Fruit fly (Drosophila melanogaster) whole organism, pupa: Measurements from ENCODE around the gene HDAC1.

Experiments used
- CG10348 ChIP-seq: fragments of 200-800 bp; sonication (Bioruptor generic); IDR thresholded peaks from 2 replicates; pipeline ENCODE4 v1.3.6; 2022; ENCODE audit warnings: missing biosample characterization, missing genetic modification characterization
- CG17806 ChIP-seq: fragments of 200-800 bp; sonication (Bioruptor generic); optimal IDR thresholded peaks from 2 replicates; lab custom pipeline; 2018; ENCODE audit warnings: missing biosample characterization, mild to moderate bottlenecking, missing genetic modification characterization, moderate library complexity
- CG4496 ChIP-seq: fragments of 200-800 bp; sonication (Bioruptor generic); IDR thresholded peaks from 3 replicates; pipeline ENCODE4 v1.3.6; 2022; ENCODE audit warnings: missing biosample characterization, missing genetic modification characterization
- CG8159 ChIP-seq: fragments of 200-800 bp; sonication (Bioruptor generic); optimal IDR thresholded peaks from 3 replicates; lab custom pipeline; 2018; ENCODE audit warnings: missing biosample characterization, mild to moderate bottlenecking, missing genetic modification characterization, moderate library complexity
- D1 ChIP-seq: fragments of 200-800 bp; sonication (Bioruptor generic); optimal IDR thresholded peaks from 2 replicates; lab custom pipeline; 2018; ENCODE audit warnings: missing biosample characterization, mild to moderate bottlenecking, missing genetic modification characterization, moderate library complexity
- EcR ChIP-seq: fragments of 200-800 bp; sonication (Bioruptor generic); optimal IDR thresholded peaks from 3 replicates; lab custom pipeline; 2019; ENCODE audit warnings: missing biosample characterization, missing genetic modification characterization, mild to moderate bottlenecking, moderate library complexity, missing genetic modification reagents
- Ets98B ChIP-seq: fragments of 200-800 bp; sonication (Bioruptor generic); IDR thresholded peaks from 2 replicates; pipeline ENCODE4 v1.3.6; 2022; ENCODE audit warnings: missing biosample characterization, missing genetic modification characterization
- Pif1A ChIP-seq: fragments of 200-800 bp; sonication (Bioruptor generic); optimal IDR thresholded peaks from 3 replicates; lab custom pipeline; 2016; ENCODE audit warnings: missing biosample characterization, missing genetic modification characterization
- Snoo ChIP-seq: fragments of 200-800 bp; sonication (Bioruptor generic); optimal IDR thresholded peaks from 3 replicates; lab custom pipeline; 2017; ENCODE audit warnings: missing biosample characterization, mild to moderate bottlenecking, missing genetic modification characterization, inconsistent platforms

DNA sequence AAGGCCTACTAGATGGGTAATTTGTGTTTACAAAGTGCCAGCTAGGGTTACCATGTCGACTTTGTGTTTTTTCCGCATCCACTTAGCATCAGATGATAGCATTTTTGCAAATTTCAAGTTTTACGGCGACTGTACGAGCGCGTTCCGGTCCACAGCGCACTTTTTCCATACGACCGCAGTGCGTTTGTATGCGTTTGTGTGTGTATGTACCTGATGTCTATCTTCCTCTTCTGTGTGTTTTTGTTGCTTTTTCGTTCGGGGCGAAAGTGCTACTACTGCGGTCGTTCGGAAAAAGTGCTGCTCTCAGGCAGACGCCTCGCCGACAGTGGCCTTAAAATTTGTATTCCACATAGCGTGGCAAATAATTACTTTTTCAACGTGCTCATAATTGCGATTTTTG is 478 bp downstream of the HDAC1 start:
- TF ChIP-seq EcR (GFP tag; lab: Kevin White, UChicago) (no peak), CG8159 (tag; lab: Kevin White, UChicago) (no peak), CG4496 (no peak), Pif1A (GFP tag; lab: Kevin White, UChicago) (no peak), Snoo (tag; lab: Kevin White, UChicago) (no peak), D1 (tag; lab: Kevin White, UChicago) (no peak), CG17806 (tag; lab: Kevin White, UChicago) (no peak), CG10348 (GFP tag; lab: Robert Waterston, UW) (no peak), Ets98B (GFP tag; lab: Robert Waterston, UW) (no peak)
